Worm (Caenorhabditis elegans): ENCODE data around the gene fbxa-25.

The fbxa-25 gene

DNA sequence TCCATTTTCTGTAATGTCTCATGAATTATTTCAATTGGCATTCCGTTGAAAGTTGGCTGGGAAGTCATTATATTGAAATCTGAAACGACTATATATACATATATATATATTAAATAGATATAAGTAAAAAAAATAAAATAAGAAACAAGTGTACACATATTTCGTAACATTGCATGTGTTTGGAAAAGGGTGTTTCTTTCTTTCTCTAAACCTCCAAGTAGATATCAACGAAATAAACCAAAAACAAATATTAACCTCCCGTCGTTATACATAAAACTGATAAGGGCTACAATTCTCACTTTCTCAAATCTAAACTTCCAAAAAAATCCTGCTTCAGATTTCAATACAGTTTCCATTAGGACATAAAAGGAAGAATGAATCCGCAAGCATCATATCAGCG, 41.0 kb downstream of the fbxa-25 start, which contains the start of gene fbxa-79:
TSS of gene fbxa-79 (minus strand) at position 86 of the 400 bp plus-strand sequence.
- TF ChIP-seq nfyb-1 (GFP tag; IDR thresholded peaks at IDR 0.05) (no peak), nhr-80 (tag; optimal IDR thresholded peaks at IDR 0.05) (peak; percentile 36), cebp-1 (GFP tag; IDR thresholded peaks at IDR 0.05) (peak; percentile 91), cebp-1 (tag; optimal IDR thresholded peaks at IDR 0.05) (peak; percentile 93), madf-10 (tag; optimal IDR thresholded peaks at IDR 0.05) (no peak)

ce11 chrIII:1307333-1307732, 41.9 kb downstream of the fbxa-25 start:
- TF ChIP-seq madf-10 (tag; optimal IDR thresholded peaks at IDR 0.05) = no peak
- TF ChIP-seq repo-1 (tag; optimal IDR thresholded peaks at IDR 0.05) = no peak
- no peak for TF ChIP-seq aptf-3 (GFP tag; IDR thresholded peaks at IDR 0.05)
- no peak for TF ChIP-seq athp-1 (tag; optimal IDR thresholded peaks at IDR 0.05)
- peak; percentile 84 for TF ChIP-seq hmg-1.2 (GFP tag; IDR thresholded peaks at IDR 0.05)

ce11 chrIII:1303414-1303813, 45.8 kb downstream of the fbxa-25 start, which contains the start of gene fbxa-75:
TSS of gene fbxa-75 (plus strand) at chrIII:1303714.
- TF ChIP-seq hsf-1 (GFP tag; IDR thresholded peaks at IDR 0.05) = no peak
- TF ChIP-seq akir-1 (GFP tag; optimal IDR thresholded peaks at IDR 0.05) = no peak
- TF ChIP-seq tlf-1 (GFP tag; optimal IDR thresholded peaks at IDR 0.05) = no peak
- TF ChIP-seq sptf-2 (GFP tag; optimal IDR thresholded peaks at IDR 0.05) = no peak
- no peak for TF ChIP-seq dpff-1 (tag; optimal IDR thresholded peaks at IDR 0.05)
- no peak for TF ChIP-seq aptf-3 (GFP tag; IDR thresholded peaks at IDR 0.05)
